Worm (Caenorhabditis elegans) whole organism, L4 larva: ENCODE measurements around the gene M163.22.

ENCODE experiments used
- D1046.2 ChIP-seq: fragments of 200-800 bp; sonication (Bioruptor generic); IDR thresholded peaks from 2 replicates; pipeline ENCODE4 v1.3.6; 2022; ENCODE audit warnings: missing genetic modification characterization, missing compliant biosample characterization
- F10B5.3 ChIP-seq: sonication (generic microtip); optimal IDR thresholded peaks from 2 replicates; lab custom pipeline; 2016; ENCODE audit warnings: mild to moderate bottlenecking, missing genetic modification characterization, missing compliant biosample characterization
- F37D6.2 ChIP-seq: sonication (generic microtip); optimal IDR thresholded peaks from 2 replicates; lab custom pipeline; 2016; ENCODE audit warnings: mild to moderate bottlenecking, missing genetic modification characterization, missing compliant biosample characterization
- R02D3.7 ChIP-seq: fragments of 150-350 bp; sonication (generic microtip); optimal IDR thresholded peaks from 3 replicates; lab custom pipeline; 2014; ENCODE audit warnings: missing biosample characterization, missing genetic modification characterization
- T20F7.1 ChIP-seq: fragments of 200-800 bp; sonication (Bioruptor generic); optimal IDR thresholded peaks from 2 replicates; lab custom pipeline; 2018; ENCODE audit warnings: mild to moderate bottlenecking, missing genetic modification characterization, missing compliant biosample characterization
- Y48G9A.11 ChIP-seq: fragments of 200-800 bp; sonication (Bioruptor generic); IDR thresholded peaks from 2 replicates; pipeline ENCODE4 v1.3.6; 2022; ENCODE audit warnings: missing genetic modification reagents, missing genetic modification characterization, missing compliant biosample characterization
- Y75B8A.6 ChIP-seq: fragments of 200-800 bp; sonication (Bioruptor generic); IDR thresholded peaks from 2 replicates; pipeline ENCODE4 v1.3.6; 2022; ENCODE audit warnings: missing genetic modification reagents, missing genetic modification characterization, missing compliant biosample characterization
- aha-1 ChIP-seq: fragments of 150-350 bp; peaks from one replicate; lab custom pipeline; 2014; ENCODE audit warnings: missing biosample characterization, missing genetic modification characterization
- ceh-20 ChIP-seq: fragments of 200-800 bp; sonication (Bioruptor generic); IDR thresholded peaks from 2 replicates; pipeline ENCODE4 v1.3.6; 2022; ENCODE audit warnings: missing genetic modification reagents, missing genetic modification characterization, missing compliant biosample characterization
- ceh-32 ChIP-seq: sonication (generic microtip); optimal IDR thresholded peaks from 2 replicates; lab custom pipeline; 2016; ENCODE audit warnings: mild to moderate bottlenecking, missing genetic modification characterization, missing compliant biosample characterization; ENCODE audit not compliant: poor library complexity
- ceh-44 ChIP-seq: fragments of 200-800 bp; sonication (Bioruptor generic); IDR thresholded peaks from 2 replicates; pipeline ENCODE4 v1.3.6; 2022; ENCODE audit warnings: missing genetic modification reagents, missing genetic modification characterization, missing compliant biosample characterization
- ceh-82 ChIP-seq: sonication (generic microtip); optimal IDR thresholded peaks from 2 replicates; lab custom pipeline; 2017; ENCODE audit warnings: missing biosample characterization, missing genetic modification characterization
- ces-1 ChIP-seq: fragments of 150-350 bp; sonication (generic microtip); optimal IDR thresholded peaks from 4 replicates; lab custom pipeline; 2014; ENCODE audit warnings: missing biosample characterization, missing genetic modification reagents, missing genetic modification characterization
- cey-2 ChIP-seq: sonication (generic microtip); optimal IDR thresholded peaks from 3 replicates; lab custom pipeline; 2017; ENCODE audit warnings: missing genetic modification characterization, mild to moderate bottlenecking, missing compliant biosample characterization, antibody characterized with exemption, borderline replicate concordance; ENCODE audit not compliant: insufficient read depth
- ctbp-1 ChIP-seq: fragments of 200-800 bp; sonication (Bioruptor generic); IDR thresholded peaks from 2 replicates; pipeline ENCODE4 v1.3.6; 2022; ENCODE audit warnings: missing genetic modification reagents, missing genetic modification characterization, missing compliant biosample characterization
- daf-8 ChIP-seq: fragments of 200-800 bp; sonication (Bioruptor generic); IDR thresholded peaks from 2 replicates; pipeline ENCODE4 v1.3.6; 2022; ENCODE audit warnings: missing genetic modification characterization, missing compliant biosample characterization
- dmd-6 ChIP-seq: fragments of 200-800 bp; sonication (Bioruptor generic); IDR thresholded peaks from 2 replicates; pipeline ENCODE4 v1.3.6; 2022; ENCODE audit warnings: missing genetic modification reagents, missing genetic modification characterization, missing compliant biosample characterization
- dpl-1 ChIP-seq: fragments of 150-350 bp; optimal IDR thresholded peaks from 2 replicates; lab custom pipeline; 2014; ENCODE audit warnings: missing biosample characterization, missing genetic modification reagents, missing genetic modification characterization
- dve-1 ChIP-seq: sonication (generic microtip); optimal IDR thresholded peaks from 2 replicates; lab custom pipeline; 2017; ENCODE audit warnings: antibody characterized with exemption, mild to moderate bottlenecking, missing genetic modification characterization, missing compliant biosample characterization; ENCODE audit not compliant: insufficient read depth
- egl-27 ChIP-seq: sonication (generic microtip); optimal IDR thresholded peaks from 3 replicates; lab custom pipeline; 2017; ENCODE audit warnings: missing biosample characterization, missing genetic modification reagents, missing genetic modification characterization
- egl-43 ChIP-seq: fragments of 200-800 bp; sonication (Bioruptor generic); IDR thresholded peaks from 2 replicates; pipeline ENCODE4 v1.3.6; 2022; ENCODE audit warnings: missing genetic modification reagents, missing genetic modification characterization, missing compliant biosample characterization
- fkh-10 ChIP-seq: fragments of 150-350 bp; optimal IDR thresholded peaks from 2 replicates; lab custom pipeline; 2014; ENCODE audit warnings: missing biosample characterization, missing genetic modification reagents, missing genetic modification characterization
- hif-1 ChIP-seq, 2 experiments: sonication (generic microtip); optimal IDR thresholded peaks; 2 replicates each; lab custom pipeline; 2016 to 2017; ENCODE audit warnings: missing compliant biosample characterization in 2 of 2, missing genetic modification characterization in 2 of 2, missing genetic modification reagents in 2 of 2, missing genotype in 2 of 2, mild to moderate bottlenecking in 1 of 2
- hlh-30 ChIP-seq: sonication (generic microtip); optimal IDR thresholded peaks from 2 replicates; lab custom pipeline; 2017; ENCODE audit warnings: antibody characterized with exemption, mild to moderate bottlenecking, missing genetic modification characterization, missing compliant biosample characterization; ENCODE audit not compliant: insufficient read depth
- hmg-1.1 ChIP-seq: fragments of 200-800 bp; sonication (Bioruptor generic); IDR thresholded peaks from 2 replicates; pipeline ENCODE4 v1.3.6; 2022; ENCODE audit warnings: missing genetic modification reagents, missing genetic modification characterization, missing compliant biosample characterization
- lin-1 ChIP-seq: fragments of 200-800 bp; sonication (Bioruptor generic); IDR thresholded peaks from 2 replicates; pipeline ENCODE4 v1.3.6; 2022; ENCODE audit warnings: missing genetic modification reagents, missing genetic modification characterization, missing compliant biosample characterization
- lir-3 ChIP-seq: sonication (generic microtip); optimal IDR thresholded peaks from 2 replicates; lab custom pipeline; 2016; ENCODE audit warnings: mild to moderate bottlenecking, missing genetic modification characterization, missing compliant biosample characterization
- lsy-2 ChIP-seq, 2 experiments: fragments of 150-350 bp in 1 of 2; sonication (generic microtip) in 1 of 2; optimal IDR thresholded peaks; 2 replicates each; lab custom pipeline; 2014 to 2017; ENCODE audit warnings: missing biosample characterization in 2 of 2, missing genetic modification characterization in 2 of 2
- madf-5 ChIP-seq, 2 experiments: fragments of 200-800 bp; sonication (Bioruptor generic); IDR thresholded peaks; 2 replicates each; pipeline ENCODE4 v1.3.6; 2022; ENCODE audit warnings: missing compliant biosample characterization in 2 of 2, missing genetic modification characterization in 2 of 2
- madf-9 ChIP-seq: fragments of 200-800 bp; sonication (Bioruptor generic); conservative IDR thresholded peaks from 2 replicates; pipeline ENCODE4 v1.3.6; 2022; ENCODE audit warnings: missing genetic modification reagents, missing genetic modification characterization, missing compliant biosample characterization
- mep-1 ChIP-seq: fragments of 150-350 bp; sonication (generic microtip); optimal IDR thresholded peaks from 3 replicates; lab custom pipeline; 2014; ENCODE audit warnings: missing biosample characterization, missing genetic modification characterization
- nhr-111 ChIP-seq: fragments of 200-800 bp; sonication (Bioruptor generic); optimal IDR thresholded peaks from 2 replicates; lab custom pipeline; 2018; ENCODE audit warnings: mild to moderate bottlenecking, missing genetic modification characterization, missing compliant biosample characterization
- nhr-25 ChIP-seq: sonication (generic microtip); optimal IDR thresholded peaks from 2 replicates; lab custom pipeline; 2017; ENCODE audit warnings: missing genetic modification characterization, mild to moderate bottlenecking, missing compliant biosample characterization, antibody characterized with exemption, moderate library complexity, borderline replicate concordance; ENCODE audit not compliant: insufficient read depth
- nhr-41 ChIP-seq: fragments of 200-800 bp; sonication (Bioruptor generic); IDR thresholded peaks from 2 replicates; pipeline ENCODE4 v1.3.6; 2022; ENCODE audit warnings: missing genetic modification reagents, missing genetic modification characterization, missing compliant biosample characterization
- nhr-42 ChIP-seq: fragments of 200-800 bp; sonication (Bioruptor generic); IDR thresholded peaks from 2 replicates; pipeline ENCODE4 v1.3.6; 2022; ENCODE audit warnings: missing genetic modification characterization, missing compliant biosample characterization
- nhr-77 ChIP-seq: fragments of 150-350 bp; optimal IDR thresholded peaks from 2 replicates; lab custom pipeline; 2014; ENCODE audit warnings: missing biosample characterization, missing genetic modification characterization
- pha-4 ChIP-seq, 2 experiments: fragments of 150-350 bp in 1 of 2; fragments of 200-800 bp in 1 of 2; sonication (Bioruptor generic) in 1 of 2; IDR thresholded peaks in 1 of 2; optimal IDR thresholded peaks in 1 of 2; 2 replicates each; pipeline versions ENCODE4 v1.3.6 to Lab custom; 2014 to 2022; ENCODE audit warnings: missing genetic modification characterization in 2 of 2, missing genetic modification reagents in 2 of 2, missing biosample characterization in 1 of 2, missing compliant biosample characterization in 1 of 2
- rbr-2 ChIP-seq: sonication (generic microtip); optimal IDR thresholded peaks from 2 replicates; lab custom pipeline; 2016; ENCODE audit warnings: missing genotype, missing genetic modification characterization, missing compliant biosample characterization
- saeg-2 ChIP-seq: fragments of 200-800 bp; sonication (Bioruptor generic); IDR thresholded peaks from 2 replicates; pipeline ENCODE4 v1.3.6; 2022; ENCODE audit warnings: missing genetic modification reagents, missing genetic modification characterization, missing compliant biosample characterization
- sdz-12 ChIP-seq: fragments of 200-800 bp; sonication (Bioruptor generic); optimal IDR thresholded peaks from 2 replicates; lab custom pipeline; 2018; ENCODE audit warnings: mild to moderate bottlenecking, missing genetic modification characterization, missing compliant biosample characterization
- skn-1 ChIP-seq: fragments of 150-350 bp; optimal IDR thresholded peaks from 2 replicates; lab custom pipeline; 2014; ENCODE audit warnings: missing biosample characterization, missing genetic modification characterization
- snpc-1.2 ChIP-seq: fragments of 200-800 bp; sonication (Bioruptor generic); IDR thresholded peaks from 2 replicates; pipeline ENCODE4 v1.3.6; 2022; ENCODE audit warnings: missing genetic modification reagents, missing genetic modification characterization, missing compliant biosample characterization
- snpc-4 ChIP-seq: fragments of 150-350 bp; optimal IDR thresholded peaks from 2 replicates; lab custom pipeline; 2014; ENCODE audit warnings: missing biosample characterization, missing genetic modification characterization
- spr-3 ChIP-seq: fragments of 200-800 bp; sonication (Bioruptor generic); optimal IDR thresholded peaks from 2 replicates; lab custom pipeline; 2018; ENCODE audit warnings: mild to moderate bottlenecking, missing genetic modification characterization, missing compliant biosample characterization
- tag-97 ChIP-seq: fragments of 200-800 bp; sonication (Bioruptor generic); IDR thresholded peaks from 2 replicates; pipeline ENCODE4 v1.3.6; 2022; ENCODE audit warnings: missing genetic modification characterization, missing compliant biosample characterization
- tra-1 ChIP-seq: fragments of 200-800 bp; sonication (Bioruptor generic); IDR thresholded peaks from 2 replicates; pipeline ENCODE4 v1.3.6; 2022; ENCODE audit warnings: missing genetic modification reagents, missing genetic modification characterization, missing compliant biosample characterization
- zip-11 ChIP-seq: fragments of 200-800 bp; sonication (Bioruptor generic); IDR thresholded peaks from 2 replicates; pipeline ENCODE4 v1.3.6; 2022; ENCODE audit warnings: missing genetic modification characterization, missing compliant biosample characterization
- zip-2 ChIP-seq: fragments of 150-350 bp; optimal IDR thresholded peaks from 2 replicates; lab custom pipeline; 2014; ENCODE audit warnings: missing biosample characterization, missing genetic modification characterization
- ztf-11 ChIP-seq: fragments of 150-350 bp; optimal IDR thresholded peaks from 2 replicates; lab custom pipeline; 2014; ENCODE audit warnings: missing biosample characterization, missing genetic modification characterization

M163.22 gene

ce11 chrX:14476625-14477257 is 11.0 kb downstream of the M163.22 start (continued):
- TF ChIP-seq egl-27 (tag; lab: Kevin White, UChicago) (no peak), ctbp-1 (GFP tag; lab: Robert Waterston, UW) (peak; percentile 60; the same call in 1 of the 2 replicates), mep-1 (no peak), F10B5.3 (tag; lab: Kevin White, UChicago) (peak; percentile 11), lin-1 (GFP tag; lab: Robert Waterston, UW) (no peak), egl-43 (GFP tag; lab: Robert Waterston, UW) (no peak; the same call in 1 of the 2 replicates), Y75B8A.6 (GFP tag; lab: Robert Waterston, UW) (no peak), T20F7.1 (GFP tag; lab: Kevin White, UChicago) (peak; percentile 23), D1046.2 (GFP tag; lab: Robert Waterston, UW) (no peak), sdz-12 (GFP tag; lab: Kevin White, UChicago) (peak; percentile 39), zip-11 (no peak), nhr-77 (no peak), hif-1 (tag; optimal IDR thresholded peaks at IDR 0.05; lab: Kevin White, UChicago) (no peak), nhr-42 (GFP tag; lab: Robert Waterston, UW) (0 out of 2 replicates have a peak, but pooled peaks have one; percentile 57), skn-1 (no peak), nhr-41 (no peak), hlh-30 (tag; lab: Kevin White, UChicago) (peak; percentile 61), aha-1 (tag; lab: Kevin White, UChicago) (peak; percentile 85), lsy-2 (tag; optimal IDR thresholded peaks at IDR 0.05; lab: Kevin White, UChicago) (no peak), nhr-111 (GFP tag; lab: Kevin White, UChicago) (peak; percentile 63), ztf-11 (no peak), lir-3 (tag; lab: Kevin White, UChicago) (peak; percentile 28), dmd-6 (GFP tag; lab: Robert Waterston, UW) (peak; percentile 63), madf-5 (GFP tag; IDR thresholded peaks at IDR 0.05; lab: Robert Waterston, UW) (no peak), rbr-2 (tag; lab: Kevin White, UChicago) (peak; percentile 59), madf-9 (GFP tag; lab: Robert Waterston, UW) (peak; percentile 66), tag-97 (GFP tag; lab: Robert Waterston, UW) (0 out of 2 replicates have a peak, but pooled peaks have one; percentile 47), ceh-44 (no peak), dve-1 (tag; lab: Kevin White, UChicago) (no peak), Y48G9A.11 (no peak), ceh-32 (tag; lab: Kevin White, UChicago) (no peak), tra-1 (GFP tag; lab: Robert Waterston, UW) (peak; percentile 64), snpc-4 (tag; lab: Kevin White, UChicago) (peak; percentile 93), saeg-2 (GFP tag; lab: Robert Waterston, UW) (no peak), hmg-1.1 (no peak), nhr-25 (tag; lab: Kevin White, UChicago) (no peak), ces-1 (GFP tag; lab: Kevin White, UChicago) (no peak), dpl-1 (no peak), R02D3.7 (tag; lab: Kevin White, UChicago) (no peak), snpc-1.2 (no peak), F37D6.2 (tag; lab: Kevin White, UChicago) (no peak), ceh-20 (GFP tag; lab: Robert Waterston, UW) (no peak; the same call in 1 of the 2 replicates), spr-3 (GFP tag; lab: Kevin White, UChicago) (peak; percentile 73), daf-8 (GFP tag; lab: Robert Waterston, UW) (0 out of 2 replicates have a peak, but pooled peaks have one; percentile 54), ceh-82 (no peak), fkh-10 (GFP tag; lab: Kevin White, UChicago) (no peak), pha-4 (GFP tag; IDR thresholded peaks at IDR 0.05; lab: Robert Waterston, UW) (peak; percentile 76; the same call in 1 of the 2 replicates), pha-4 (tag; optimal IDR thresholded peaks at IDR 0.05; lab: Kevin White, UChicago) (no peak), zip-2 (peak; percentile 100), cey-2 (no peak)
